Fruit fly (Drosophila melanogaster): ENCODE measurements around the gene Lsp1beta.

Lsp1beta gene

dm6 chr2L:895448-895847 lies 2.9 kb upstream of the Lsp1beta start (continued):
- no peak for TF ChIP-seq D (optimal IDR thresholded peaks at IDR 0.05)
- TF ChIP-seq D (GFP tag; optimal IDR thresholded peaks at IDR 0.05): no peak
- no peak for TF ChIP-seq psq (GFP tag; optimal IDR thresholded peaks at IDR 0.05)
- no peak for TF ChIP-seq prd (optimal IDR thresholded peaks at IDR 0.05)
- TF ChIP-seq prd (GFP tag; IDR thresholded peaks at IDR 0.05): 0 out of 3 replicates have a peak, but pooled peaks have one; percentile 20
- TF ChIP-seq CG11247 (GFP tag; IDR thresholded peaks at IDR 0.05): no peak
- TF ChIP-seq gro (GFP tag; optimal IDR thresholded peaks at IDR 0.05): no peak
- TF ChIP-seq Ssrp (tag; optimal IDR thresholded peaks at IDR 0.05): no peak
- no peak for TF ChIP-seq mam (GFP tag; optimal IDR thresholded peaks at IDR 0.05)
- TF ChIP-seq trh (GFP tag; optimal IDR thresholded peaks at IDR 0.05): no peak
- TF ChIP-seq chif (GFP tag; optimal IDR thresholded peaks at IDR 0.05): no peak
- peak; percentile 82 for TF ChIP-seq Ets65A (GFP tag)
- TF ChIP-seq en (GFP tag; optimal IDR thresholded peaks at IDR 0.05): no peak
- no peak for TF ChIP-seq gce (GFP tag; IDR thresholded peaks at IDR 0.05)
- no peak for TF ChIP-seq CG6654 (GFP tag; optimal IDR thresholded peaks at IDR 0.05)
- no peak for TF ChIP-seq CG30020 (tag; optimal IDR thresholded peaks at IDR 0.05)

DNA sequence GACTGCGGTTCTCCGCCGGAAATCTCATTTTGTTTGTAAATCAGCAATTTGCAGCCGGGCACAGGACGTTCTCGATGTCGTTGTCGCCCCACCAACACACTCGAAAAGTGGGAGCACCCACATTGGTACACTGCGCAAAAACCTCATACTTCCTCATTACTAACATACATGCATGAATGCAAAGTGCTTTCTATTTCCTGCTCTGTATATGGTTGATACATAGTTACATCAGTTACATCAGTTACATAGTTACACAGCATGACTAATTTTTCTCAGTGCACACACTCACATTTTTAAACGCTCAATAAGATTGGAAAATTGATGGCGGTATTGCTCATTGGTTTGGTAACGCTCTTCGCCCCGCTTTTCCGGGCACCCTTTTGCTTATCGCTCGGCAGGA lies 1.2 kb upstream of the Lsp1beta start:
- no peak for TF ChIP-seq bbx (GFP tag; IDR thresholded peaks at IDR 0.05; ENCODE audit: partially characterized antibody)
- 0 out of 3 replicates have a peak, but pooled peaks have one; percentile 43 for TF ChIP-seq Dbx (GFP tag; IDR thresholded peaks at IDR 0.05)
- no peak for TF ChIP-seq CG6791 (GFP tag; IDR thresholded peaks at IDR 0.05; ENCODE audit: partially characterized antibody)
- no peak for TF ChIP-seq Drgx (GFP tag; IDR thresholded peaks at IDR 0.05)
- TF ChIP-seq Bgb (GFP tag; IDR thresholded peaks at IDR 0.05; ENCODE audit: partially characterized antibody): no peak
- TF ChIP-seq gem (tag; optimal IDR thresholded peaks at IDR 0.05): peak; percentile 41
- peak; percentile 16 for TF ChIP-seq CG7786 (GFP tag; optimal IDR thresholded peaks at IDR 0.05)
- no peak for TF ChIP-seq wek (GFP tag; optimal IDR thresholded peaks at IDR 0.05)
- TF ChIP-seq Xbp1 (GFP tag; optimal IDR thresholded peaks at IDR 0.05): peak; percentile 3
- peak; percentile 35 for TF ChIP-seq CG15269 (tag; optimal IDR thresholded peaks at IDR 0.05)
- TF ChIP-seq ERR (GFP tag; optimal IDR thresholded peaks at IDR 0.05): no peak
- peak; percentile 6 for TF ChIP-seq caup (GFP tag; optimal IDR thresholded peaks at IDR 0.05; ENCODE audit: severe bottlenecking)
- TF ChIP-seq vvl (GFP tag; IDR thresholded peaks at IDR 0.05): 0 out of 2 replicates have a peak, but pooled peaks have one; percentile 28
- TF ChIP-seq CG10147 (GFP tag; optimal IDR thresholded peaks at IDR 0.05): no peak
- no peak for TF ChIP-seq CG18262 (tag; optimal IDR thresholded peaks at IDR 0.05)
- TF ChIP-seq run (tag; optimal IDR thresholded peaks at IDR 0.05): no peak
- TF ChIP-seq disco-r (GFP tag; optimal IDR thresholded peaks at IDR 0.05): no peak
- TF ChIP-seq lab (GFP tag; optimal IDR thresholded peaks at IDR 0.05): peak; percentile 46
- TF ChIP-seq Xrp1 (GFP tag; IDR thresholded peaks at IDR 0.05): 0 out of 2 replicates have a peak, but pooled peaks have one; percentile 15
- no peak for TF ChIP-seq HLH3B (GFP tag; IDR thresholded peaks at IDR 0.05)
- TF ChIP-seq hb (GFP tag; IDR thresholded peaks at IDR 0.05; ENCODE audit: partially characterized antibody): no peak
- peak; percentile 76 for TF ChIP-seq Med (GFP tag)
- TF ChIP-seq tgo (GFP tag; IDR thresholded peaks at IDR 0.05): peak; percentile 26; the same call in 1 of the 3 replicates
- TF ChIP-seq klu (GFP tag; IDR thresholded peaks at IDR 0.05): no peak
- no peak for TF ChIP-seq zf30C (GFP tag; optimal IDR thresholded peaks at IDR 0.05)
- TF ChIP-seq CG3407 (GFP tag; optimal IDR thresholded peaks at IDR 0.05): no peak
- TF ChIP-seq CG1647 (GFP tag; optimal IDR thresholded peaks at IDR 0.05): no peak
- peak; percentile 7 for TF ChIP-seq CG30403 (GFP tag; optimal IDR thresholded peaks at IDR 0.05)
- TF ChIP-seq Dref (GFP tag; IDR thresholded peaks at IDR 0.05): no peak
- TF ChIP-seq dan (GFP tag; IDR thresholded peaks at IDR 0.05): no peak
- no peak for TF ChIP-seq Nf-YC (tag; optimal IDR thresholded peaks at IDR 0.05)
- no peak for TF ChIP-seq CG18476 (GFP tag; optimal IDR thresholded peaks at IDR 0.05)
- peak in 1 of 2 experiments; percentile 19 for TF ChIP-seq Hr51 (GFP tag; optimal IDR thresholded peaks at IDR 0.05)
- peak; percentile 31 for TF ChIP-seq ind (GFP tag; optimal IDR thresholded peaks at IDR 0.05)
- TF ChIP-seq CG11504 (tag; optimal IDR thresholded peaks at IDR 0.05): peak; percentile 44

Measured in whole organism, embryonic.